Worm (Caenorhabditis elegans): Measurements from ENCODE around the gene F09B9.5.

- TF ChIP-seq hlh-8 (tag; optimal IDR thresholded peaks at IDR 0.05) (no peak), K02D7.2 (tag; optimal IDR thresholded peaks at IDR 0.05) (no peak)
These were observed 510 bp downstream of the F09B9.5 start for ce11 chrX:10155127-10155526.
